Fruit fly (Drosophila melanogaster): ENCODE results near the gene CG13994.

DNA sequence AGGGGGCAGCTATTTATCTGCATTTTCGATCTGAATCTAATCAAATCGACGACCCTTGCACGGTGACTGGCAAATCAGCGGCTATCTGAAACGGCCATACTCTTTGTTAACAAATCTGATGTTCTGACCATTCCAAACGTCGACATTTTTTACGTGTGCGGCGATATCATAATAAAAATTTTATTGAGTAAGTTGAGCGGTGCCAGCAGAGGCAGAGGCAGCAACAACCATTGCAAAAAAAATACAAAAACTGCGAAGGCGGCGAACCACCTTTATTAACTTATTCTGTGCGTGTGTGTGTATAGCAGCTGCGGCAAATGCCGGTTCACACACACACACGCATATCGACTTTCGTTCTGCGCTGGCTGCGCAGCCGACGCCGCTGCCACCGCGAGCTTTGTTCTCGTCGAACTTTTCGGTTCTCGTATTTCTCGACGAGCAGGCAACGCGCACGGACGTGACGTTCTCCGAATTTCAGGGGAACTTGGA, 19.4 kb downstream of the CG13994 start, which contains the start of gene Kr-h1:
- TF ChIP-seq so (GFP tag; IDR thresholded peaks at IDR 0.05), result 0 out of 3 replicates have a peak, but pooled peaks have one; percentile 35
- TF ChIP-seq CG7839 (tag; optimal IDR thresholded peaks at IDR 0.05), result no peak
- TF ChIP-seq luna (GFP tag; optimal IDR thresholded peaks at IDR 0.05), result no peak
- no peak for TF ChIP-seq lola (GFP tag; optimal IDR thresholded peaks at IDR 0.05)
- TF ChIP-seq CG7963 (GFP tag; IDR thresholded peaks at IDR 0.05; ENCODE audit: partially characterized antibody), result no peak
- no peak for TF ChIP-seq chif (GFP tag; optimal IDR thresholded peaks at IDR 0.05)
- no peak for TF ChIP-seq cwo (GFP tag; optimal IDR thresholded peaks at IDR 0.05)
- no peak for TF ChIP-seq D19B (GFP tag; optimal IDR thresholded peaks at IDR 0.05)
- TF ChIP-seq Dll (GFP tag; IDR thresholded peaks at IDR 0.05; ENCODE audit: partially characterized antibody), result no peak
- no peak for TF ChIP-seq br (optimal IDR thresholded peaks at IDR 0.05)

Data from whole organism, embryonic.